Worm (Caenorhabditis elegans) whole organism, late embryonic: ENCODE measurements around the gene ZK354.3.
"Not testable (repeated sequence)": the region's sequence is repeated elsewhere in the genome, so short reads cannot be mapped to it uniquely, and the experiment has no call there.

Experiments used
- C38D4.7 ChIP-seq: fragments of 200-800 bp; sonication (Bioruptor generic); optimal IDR thresholded peaks from 2 replicates; lab custom pipeline; 2018; ENCODE audit warnings: mild to moderate bottlenecking, missing genetic modification characterization, moderate library complexity, missing compliant biosample characterization
- T23F11.4 ChIP-seq: fragments of 200-800 bp; sonication (Bioruptor generic); optimal IDR thresholded peaks from 2 replicates; lab custom pipeline; 2018; ENCODE audit warnings: mild to moderate bottlenecking, missing genetic modification characterization, missing compliant biosample characterization
- Y22D7AL.16 ChIP-seq: sonication (generic microtip); optimal IDR thresholded peaks from 2 replicates; lab custom pipeline; 2016; ENCODE audit warnings: missing genetic modification characterization, missing compliant biosample characterization
- ahr-1 ChIP-seq: sonication (generic microtip); optimal IDR thresholded peaks from 2 replicates; lab custom pipeline; 2016; ENCODE audit warnings: missing genetic modification characterization, missing compliant biosample characterization
- ceh-18 ChIP-seq: sonication (generic microtip); optimal IDR thresholded peaks from 2 replicates; lab custom pipeline; 2016; ENCODE audit warnings: missing genetic modification characterization, missing compliant biosample characterization
- ceh-2 ChIP-seq: sonication (generic microtip); optimal IDR thresholded peaks from 2 replicates; lab custom pipeline; 2016; ENCODE audit warnings: missing genotype, missing genetic modification characterization, missing compliant biosample characterization
- ceh-22 ChIP-seq: sonication (generic microtip); optimal IDR thresholded peaks from 2 replicates; lab custom pipeline; 2017; ENCODE audit warnings: missing biosample characterization, missing genetic modification characterization
- ceh-30 ChIP-seq: fragments of 150-350 bp; optimal IDR thresholded peaks from 2 replicates; lab custom pipeline; 2014; ENCODE audit warnings: missing biosample characterization, missing genetic modification characterization
- ceh-31 ChIP-seq: sonication (generic microtip); optimal IDR thresholded peaks from 2 replicates; lab custom pipeline; 2016; ENCODE audit warnings: missing genetic modification characterization, missing compliant biosample characterization
- ceh-45 ChIP-seq: fragments of 200-800 bp; sonication (Bioruptor generic); IDR thresholded peaks from 2 replicates; pipeline ENCODE4 v1.3.6; 2022; ENCODE audit warnings: missing genetic modification reagents, missing genetic modification characterization, missing compliant biosample characterization
- ceh-48 ChIP-seq: sonication (generic microtip); optimal IDR thresholded peaks from 2 replicates; lab custom pipeline; 2016; ENCODE audit warnings: missing genetic modification characterization, inconsistent platforms, missing compliant biosample characterization
- ceh-9 ChIP-seq: sonication (generic microtip); optimal IDR thresholded peaks from 2 replicates; lab custom pipeline; 2016; ENCODE audit warnings: mild to moderate bottlenecking, missing genetic modification characterization, inconsistent platforms, missing compliant biosample characterization
- che-1 ChIP-seq: sonication (generic microtip); optimal IDR thresholded peaks from 2 replicates; lab custom pipeline; 2016; ENCODE audit warnings: mild to moderate bottlenecking, missing genetic modification characterization, missing compliant biosample characterization
- dmd-4 ChIP-seq: sonication (generic microtip); optimal IDR thresholded peaks from 2 replicates; lab custom pipeline; 2016; ENCODE audit warnings: borderline replicate concordance, missing genetic modification characterization, missing compliant biosample characterization
- elt-2 ChIP-seq: sonication (generic microtip); optimal IDR thresholded peaks from 2 replicates; lab custom pipeline; 2016; ENCODE audit warnings: missing genetic modification reagents, missing genetic modification characterization, missing compliant biosample characterization
- elt-4 ChIP-seq: sonication (generic microtip); optimal IDR thresholded peaks from 2 replicates; lab custom pipeline; 2016; ENCODE audit warnings: missing genetic modification characterization, missing compliant biosample characterization
- eyg-1 ChIP-seq: sonication (generic microtip); optimal IDR thresholded peaks from 2 replicates; lab custom pipeline; 2016; ENCODE audit warnings: missing genotype, missing genetic modification characterization, missing compliant biosample characterization
- fkh-10 ChIP-seq: fragments of 150-350 bp; optimal IDR thresholded peaks from 2 replicates; lab custom pipeline; 2014; ENCODE audit warnings: missing biosample characterization, missing genetic modification reagents, missing genetic modification characterization
- hlh-13 ChIP-seq: fragments of 200-800 bp; sonication (Bioruptor generic); optimal IDR thresholded peaks from 2 replicates; lab custom pipeline; 2018; ENCODE audit warnings: mild to moderate bottlenecking, missing genetic modification characterization, missing compliant biosample characterization
- hlh-15 ChIP-seq: sonication (generic microtip); optimal IDR thresholded peaks from 2 replicates; lab custom pipeline; 2016; ENCODE audit warnings: missing genetic modification characterization, missing compliant biosample characterization
- hlh-30 ChIP-seq: sonication (generic microtip); optimal IDR thresholded peaks from 2 replicates; lab custom pipeline; 2017; ENCODE audit warnings: antibody characterized with exemption, missing genetic modification characterization, missing compliant biosample characterization; ENCODE audit not compliant: insufficient read depth
- hlh-6 ChIP-seq: sonication (generic microtip); optimal IDR thresholded peaks from 2 replicates; lab custom pipeline; 2016; ENCODE audit warnings: missing genotype, missing genetic modification characterization, missing compliant biosample characterization
- lim-6 ChIP-seq: sonication (generic microtip); optimal IDR thresholded peaks from 2 replicates; lab custom pipeline; 2016; ENCODE audit warnings: missing genetic modification characterization, missing compliant biosample characterization
- lin-11 ChIP-seq: fragments of 200-800 bp; sonication (Bioruptor generic); optimal IDR thresholded peaks from 2 replicates; lab custom pipeline; 2018; ENCODE audit warnings: mild to moderate bottlenecking, missing genetic modification characterization, missing compliant biosample characterization
- mec-3 ChIP-seq: sonication (generic microtip); optimal IDR thresholded peaks from 2 replicates; lab custom pipeline; 2016; ENCODE audit warnings: borderline replicate concordance, missing genetic modification characterization, missing compliant biosample characterization
- nfya-1 ChIP-seq: sonication (generic microtip); optimal IDR thresholded peaks from 2 replicates; lab custom pipeline; 2017; ENCODE audit warnings: missing genetic modification characterization, mild to moderate bottlenecking, missing compliant biosample characterization, antibody characterized with exemption, moderate library complexity
- nhr-11 ChIP-seq: fragments of 150-350 bp; optimal IDR thresholded peaks from 2 replicates; lab custom pipeline; 2014; ENCODE audit warnings: missing biosample characterization, missing genetic modification characterization
- nhr-232 ChIP-seq: sonication (generic microtip); optimal IDR thresholded peaks from 2 replicates; lab custom pipeline; 2016; ENCODE audit warnings: missing genetic modification characterization, missing compliant biosample characterization
- npax-4 ChIP-seq: sonication (generic microtip); optimal IDR thresholded peaks from 2 replicates; lab custom pipeline; 2016; ENCODE audit warnings: missing genetic modification characterization, missing compliant biosample characterization
- pag-3 ChIP-seq: sonication (generic microtip); optimal IDR thresholded peaks from 2 replicates; lab custom pipeline; 2016; ENCODE audit warnings: missing compliant biosample characterization, missing genetic modification characterization, borderline replicate concordance
- pha-2 ChIP-seq: sonication (generic microtip); optimal IDR thresholded peaks from 2 replicates; lab custom pipeline; 2017; ENCODE audit warnings: mild to moderate bottlenecking, missing genetic modification characterization, missing compliant biosample characterization
- pqm-1 ChIP-seq: sonication (generic microtip); optimal IDR thresholded peaks from 2 replicates; lab custom pipeline; 2016; ENCODE audit warnings: missing genetic modification characterization, missing compliant biosample characterization
- ref-2 ChIP-seq: sonication (generic microtip); optimal IDR thresholded peaks from 2 replicates; lab custom pipeline; 2016; ENCODE audit warnings: missing genetic modification characterization, missing compliant biosample characterization
- rnt-1 ChIP-seq: sonication (generic microtip); optimal IDR thresholded peaks from 2 replicates; lab custom pipeline; 2016; ENCODE audit warnings: missing genetic modification characterization, missing compliant biosample characterization
- sdc-2 ChIP-seq: sonication (generic microtip); optimal IDR thresholded peaks from 2 replicates; lab custom pipeline; 2016; ENCODE audit warnings: missing genotype, missing genetic modification characterization, missing compliant biosample characterization
- sox-2 ChIP-seq: fragments of 200-800 bp; sonication (Bioruptor generic); IDR thresholded peaks from 2 replicates; pipeline ENCODE4 v1.3.6; 2022; ENCODE audit warnings: missing genetic modification reagents, missing genetic modification characterization, missing compliant biosample characterization
- sox-4 ChIP-seq: sonication (generic microtip); optimal IDR thresholded peaks from 2 replicates; lab custom pipeline; 2017; ENCODE audit warnings: mild to moderate bottlenecking, missing genetic modification characterization, inconsistent platforms, missing compliant biosample characterization
- tbx-2 ChIP-seq: sonication (generic microtip); optimal IDR thresholded peaks from 2 replicates; lab custom pipeline; 2016; ENCODE audit warnings: missing genetic modification characterization, missing compliant biosample characterization
- ttx-3 ChIP-seq: sonication (generic microtip); optimal IDR thresholded peaks from 2 replicates; lab custom pipeline; 2016; ENCODE audit warnings: missing genetic modification reagents, missing genetic modification characterization, missing compliant biosample characterization
- unc-3 ChIP-seq, 2 experiments: fragments of 200-800 bp in 1 of 2; sonication (Bioruptor generic) in 1 of 2; sonication (generic microtip) in 1 of 2; conservative IDR thresholded peaks in 1 of 2; optimal IDR thresholded peaks in 1 of 2; 2 replicates each; pipeline versions ENCODE4 v1.3.6 to Lab custom; 2016 to 2022; ENCODE audit warnings: missing compliant biosample characterization in 2 of 2, missing genetic modification characterization in 2 of 2, missing genetic modification reagents in 1 of 2
- unc-86 ChIP-seq: sonication (generic microtip); optimal IDR thresholded peaks from 2 replicates; lab custom pipeline; 2016; ENCODE audit warnings: missing genetic modification characterization, missing compliant biosample characterization
- zip-5 ChIP-seq: sonication (generic microtip); optimal IDR thresholded peaks from 2 replicates; lab custom pipeline; 2016; ENCODE audit warnings: missing genetic modification characterization, missing compliant biosample characterization
- ztf-16 ChIP-seq: sonication (generic microtip); optimal IDR thresholded peaks from 2 replicates; lab custom pipeline; 2017; ENCODE audit warnings: missing genetic modification characterization, missing compliant biosample characterization

The ZK354.3 gene

ce11 chrIV:5309742-5310141 lies at the start of gene ZK354.3:
Gene ZK354.3 (plus strand): TSS chrIV:5310042.
- TF ChIP-seq ceh-45 (GFP tag; lab: Robert Waterston, UW) (no peak), ttx-3 (tag; lab: Kevin White, UChicago) (no peak), unc-86 (tag; lab: Kevin White, UChicago) (no peak), tbx-2 (no peak), ceh-18 (tag; lab: Kevin White, UChicago) (no peak), che-1 (no peak), hlh-13 (GFP tag; lab: Kevin White, UChicago) (no peak), ceh-22 (tag; lab: Kevin White, UChicago) (no peak), ceh-2 (tag; lab: Kevin White, UChicago) (no peak), eyg-1 (no peak), nhr-232 (no peak), lim-6 (tag; lab: Kevin White, UChicago) (no peak), pqm-1 (tag; lab: Kevin White, UChicago) (no peak), C38D4.7 (GFP tag; lab: Kevin White, UChicago) (no peak), mec-3 (tag; lab: Kevin White, UChicago) (no peak), npax-4 (tag; lab: Kevin White, UChicago) (no peak), sdc-2 (tag; lab: Kevin White, UChicago) (no peak)
- TF ChIP-seq, all 69 proteins: peak for 0

ce11 chrIV:5260289-5260688 lies 49.6 kb upstream of the ZK354.3 start, which contains the start of gene msp-19:
Gene msp-19 (plus strand): TSS chrIV:5260589.
- not testable (repeated sequence) for TF ChIP-seq ceh-9 (tag; lab: Kevin White, UChicago); ahr-1; fkh-10
- TF ChIP-seq, all 69 proteins: peak for 0; not testable (repeated sequence) for 69

ce11 chrIV:5266474-5266873 lies 43.4 kb upstream of the ZK354.3 start, which contains the start of gene F36H12.5:
Gene F36H12.5 (plus strand): TSS chrIV:5266774.
- TF ChIP-seq ceh-48 (tag; lab: Kevin White, UChicago) (no peak), elt-2 (no peak), rnt-1 (tag; lab: Kevin White, UChicago) (no peak), nfya-1 (tag; lab: Kevin White, UChicago) (no peak), hlh-30 (no peak), C38D4.7 (GFP tag; lab: Kevin White, UChicago) (no peak), hlh-6 (tag; lab: Kevin White, UChicago) (no peak), unc-3 (GFP tag; conservative IDR thresholded peaks at IDR 0.05; lab: Robert Waterston, UW) (no peak), unc-3 (tag; optimal IDR thresholded peaks at IDR 0.05; lab: Kevin White, UChicago) (no peak), hlh-15 (tag; lab: Kevin White, UChicago) (no peak), ceh-31 (no peak), dmd-4 (no peak), hlh-13 (GFP tag; lab: Kevin White, UChicago) (no peak), pag-3 (no peak), ceh-18 (tag; lab: Kevin White, UChicago) (no peak), lin-11 (tag; lab: Kevin White, UChicago) (no peak), ahr-1 (no peak), T23F11.4 (GFP tag; lab: Kevin White, UChicago) (no peak), ztf-16 (no peak), ceh-9 (tag; lab: Kevin White, UChicago) (no peak), zip-5 (no peak)
- TF ChIP-seq, all 69 proteins: peak for 0

- TF ChIP-seq sox-4 (tag; lab: Kevin White, UChicago) (no peak), ztf-16 (no peak), ref-2 (tag; lab: Kevin White, UChicago) (no peak), ceh-45 (GFP tag; lab: Robert Waterston, UW) (no peak), nhr-11 (tag; lab: Kevin White, UChicago) (no peak), ceh-22 (tag; lab: Kevin White, UChicago) (no peak), lin-11 (tag; lab: Kevin White, UChicago) (no peak), ceh-30 (tag; lab: Kevin White, UChicago) (no peak), elt-4 (tag; lab: Kevin White, UChicago) (no peak), pqm-1 (tag; lab: Kevin White, UChicago) (no peak), che-1 (no peak), Y22D7AL.16 (tag; lab: Kevin White, UChicago) (no peak), sox-2 (GFP tag; lab: Robert Waterston, UW) (no peak), pha-2 (tag; lab: Kevin White, UChicago) (no peak)
Measured at ce11 chrIV:5268803-5269202, 41.0 kb upstream of the ZK354.3 start, which contains the start of gene F36H12.4. Gene F36H12.4 (plus strand): TSS chrIV:5269103.
